Worm (Caenorhabditis elegans): ENCODE data around the gene chtl-1.

The chtl-1 gene

ce11 chrX:5335368-5335767 lies 28.8 kb downstream of the chtl-1 start, which contains the start of gene C26B9.6:
TSS of gene C26B9.6 (minus strand) at chrX:5335468.
- TF ChIP-seq nhr-11 (tag; optimal IDR thresholded peaks at IDR 0.05) (no peak), alr-1 (tag; optimal IDR thresholded peaks at IDR 0.05; ENCODE audit: borderline replicate concordance) (no peak), jun-1 (tag; optimal IDR thresholded peaks at IDR 0.05) (no peak), nhr-76 (tag; optimal IDR thresholded peaks at IDR 0.05) (no peak), lin-13 (GFP tag; optimal IDR thresholded peaks at IDR 0.05) (no peak), lin-15B (tag; optimal IDR thresholded peaks at IDR 0.05) (no peak), fos-1 (tag; optimal IDR thresholded peaks at IDR 0.05) (no peak), mdl-1 (tag; optimal IDR thresholded peaks at IDR 0.05) (no peak), nhr-85 (tag) (no peak), swsn-7 (tag; optimal IDR thresholded peaks at IDR 0.05) (no peak), mep-1 (tag; optimal IDR thresholded peaks at IDR 0.05) (no peak), fkh-8 (tag; optimal IDR thresholded peaks at IDR 0.05) (no peak), F16B12.6 (tag; optimal IDR thresholded peaks at IDR 0.05) (no peak), pqm-1 (tag; optimal IDR thresholded peaks at IDR 0.05) (no peak), nhr-12 (tag; optimal IDR thresholded peaks at IDR 0.05) (no peak)

- no peak for TF ChIP-seq sptf-1 (tag; optimal IDR thresholded peaks at IDR 0.05)
- TF ChIP-seq efl-1 (optimal IDR thresholded peaks at IDR 0.05) = no peak
- peak in 1 of 2 experiments; percentile 52 for TF ChIP-seq efl-1 (GFP tag; optimal IDR thresholded peaks at IDR 0.05 in 1 of 2)
These were observed 33.4 kb downstream of the chtl-1 start for ce11 chrX:5330765-5331164.

- TF ChIP-seq unc-30 (tag; optimal IDR thresholded peaks at IDR 0.05) (no peak), elt-2 (tag; optimal IDR thresholded peaks at IDR 0.05) (peak; percentile 37)
These were observed 34.9 kb downstream of the chtl-1 start, which contains the start of gene C26B9.5 for ce11 chrX:5329236-5329635. TSS of gene C26B9.5 (plus strand) at chrX:5329479.

- no peak for TF ChIP-seq nhr-28 (tag; optimal IDR thresholded peaks at IDR 0.05)
- no peak for TF ChIP-seq nhr-12 (tag; optimal IDR thresholded peaks at IDR 0.05)
- TF ChIP-seq fos-1 (tag; optimal IDR thresholded peaks at IDR 0.05) = no peak
- no peak for TF ChIP-seq pag-3 (tag; optimal IDR thresholded peaks at IDR 0.05; ENCODE audit: borderline replicate concordance, insufficient read depth)
- no peak for TF ChIP-seq vab-15 (tag; optimal IDR thresholded peaks at IDR 0.05)
- TF ChIP-seq alr-1 (tag; optimal IDR thresholded peaks at IDR 0.05; ENCODE audit: borderline replicate concordance) = no peak
- TF ChIP-seq egl-27 (tag; optimal IDR thresholded peaks at IDR 0.05) = no peak
- no peak for TF ChIP-seq ceh-90 (tag; optimal IDR thresholded peaks at IDR 0.05)
- no peak for TF ChIP-seq blmp-1 (tag; optimal IDR thresholded peaks at IDR 0.05)
- no peak for TF ChIP-seq zip-4 (GFP tag; optimal IDR thresholded peaks at IDR 0.05)
- TF ChIP-seq F16B12.6 (tag; optimal IDR thresholded peaks at IDR 0.05) = no peak
These were observed 40.8 kb downstream of the chtl-1 start, which contains the start of gene sto-2 for ce11 chrX:5323287-5323686. TSS of gene sto-2 (minus strand) at chrX:5323387.

- TF ChIP-seq unc-86 (tag; optimal IDR thresholded peaks at IDR 0.05) (no peak), ztf-4 (tag; optimal IDR thresholded peaks at IDR 0.05) (no peak), rnt-1 (tag; optimal IDR thresholded peaks at IDR 0.05) (no peak), elt-2 (tag; optimal IDR thresholded peaks at IDR 0.05) (no peak), fos-1 (tag; optimal IDR thresholded peaks at IDR 0.05) (no peak), egl-13 (tag; optimal IDR thresholded peaks at IDR 0.05) (no peak), F16B12.6 (tag; optimal IDR thresholded peaks at IDR 0.05) (no peak), mef-2 (tag; optimal IDR thresholded peaks at IDR 0.05) (no peak), hlh-17 (GFP tag; optimal IDR thresholded peaks at IDR 0.05; ENCODE audit: borderline replicate concordance) (no peak), nhr-84 (tag; optimal IDR thresholded peaks at IDR 0.05) (no peak), jun-1 (tag; optimal IDR thresholded peaks at IDR 0.05) (no peak)
These were observed 42.6 kb downstream of the chtl-1 start for ce11 chrX:5321563-5321962.
